Worm (Caenorhabditis elegans) whole organism, L4 larva: ENCODE results near the gene T05B11.4.

Experiments
- F10B5.3 ChIP-seq: sonication (generic microtip); optimal IDR thresholded peaks from 2 replicates; lab custom pipeline; 2016; ENCODE audit warnings: mild to moderate bottlenecking, missing genetic modification characterization, missing compliant biosample characterization
- F44E2.7 ChIP-seq: fragments of 200-800 bp; sonication (Bioruptor generic); IDR thresholded peaks from 2 replicates; pipeline ENCODE4 v2.1.2; 2022; ENCODE audit warnings: missing genetic modification characterization, missing compliant biosample characterization
- R02D3.7 ChIP-seq: fragments of 150-350 bp; sonication (generic microtip); optimal IDR thresholded peaks from 3 replicates; lab custom pipeline; 2014; ENCODE audit warnings: missing biosample characterization, missing genetic modification characterization
- T20F7.1 ChIP-seq: fragments of 200-800 bp; sonication (Bioruptor generic); optimal IDR thresholded peaks from 2 replicates; lab custom pipeline; 2018; ENCODE audit warnings: mild to moderate bottlenecking, missing genetic modification characterization, missing compliant biosample characterization
- Y105C5A.15 ChIP-seq: fragments of 200-800 bp; sonication (Bioruptor generic); IDR thresholded peaks from 2 replicates; pipeline ENCODE4 v1.3.6; 2022; ENCODE audit warnings: missing genetic modification characterization, missing compliant biosample characterization
- Y5F2A.4 ChIP-seq: fragments of 200-800 bp; sonication (Bioruptor generic); optimal IDR thresholded peaks from 2 replicates; lab custom pipeline; 2018; ENCODE audit warnings: mild to moderate bottlenecking, missing genetic modification characterization, missing compliant biosample characterization
- aha-1 ChIP-seq: fragments of 150-350 bp; peaks from one replicate; lab custom pipeline; 2014; ENCODE audit warnings: missing biosample characterization, missing genetic modification characterization
- ceh-20 ChIP-seq: fragments of 200-800 bp; sonication (Bioruptor generic); IDR thresholded peaks from 2 replicates; pipeline ENCODE4 v1.3.6; 2022; ENCODE audit warnings: missing genetic modification reagents, missing genetic modification characterization, missing compliant biosample characterization
- ceh-32 ChIP-seq: sonication (generic microtip); optimal IDR thresholded peaks from 2 replicates; lab custom pipeline; 2016; ENCODE audit warnings: mild to moderate bottlenecking, missing genetic modification characterization, missing compliant biosample characterization; ENCODE audit not compliant: poor library complexity
- ceh-44 ChIP-seq: fragments of 200-800 bp; sonication (Bioruptor generic); IDR thresholded peaks from 2 replicates; pipeline ENCODE4 v1.3.6; 2022; ENCODE audit warnings: missing genetic modification reagents, missing genetic modification characterization, missing compliant biosample characterization
- ceh-82 ChIP-seq: sonication (generic microtip); optimal IDR thresholded peaks from 2 replicates; lab custom pipeline; 2017; ENCODE audit warnings: missing biosample characterization, missing genetic modification characterization
- cey-2 ChIP-seq: sonication (generic microtip); optimal IDR thresholded peaks from 3 replicates; lab custom pipeline; 2017; ENCODE audit warnings: missing genetic modification characterization, mild to moderate bottlenecking, missing compliant biosample characterization, antibody characterized with exemption, borderline replicate concordance; ENCODE audit not compliant: insufficient read depth
- daf-12 ChIP-seq: fragments of 150-350 bp; optimal IDR thresholded peaks from 2 replicates; lab custom pipeline; 2014; ENCODE audit warnings: missing biosample characterization, missing genetic modification reagents, missing genetic modification characterization
- dpl-1 ChIP-seq: fragments of 150-350 bp; optimal IDR thresholded peaks from 2 replicates; lab custom pipeline; 2014; ENCODE audit warnings: missing biosample characterization, missing genetic modification reagents, missing genetic modification characterization
- dve-1 ChIP-seq: sonication (generic microtip); optimal IDR thresholded peaks from 2 replicates; lab custom pipeline; 2017; ENCODE audit warnings: antibody characterized with exemption, mild to moderate bottlenecking, missing genetic modification characterization, missing compliant biosample characterization; ENCODE audit not compliant: insufficient read depth
- fos-1 ChIP-seq: fragments of 150-350 bp; optimal IDR thresholded peaks from 2 replicates; lab custom pipeline; 2014; ENCODE audit warnings: missing biosample characterization, missing genetic modification characterization
- lin-29 ChIP-seq: fragments of 200-800 bp; sonication (Bioruptor generic); IDR thresholded peaks from 2 replicates; pipeline ENCODE4 v1.3.6; 2022; ENCODE audit warnings: missing genetic modification reagents, missing genetic modification characterization, missing compliant biosample characterization
- lin-38 ChIP-seq: fragments of 200-800 bp; sonication (Bioruptor generic); IDR thresholded peaks from 2 replicates; pipeline ENCODE4 v1.3.6; 2022; ENCODE audit warnings: missing genetic modification reagents, missing genetic modification characterization, missing compliant biosample characterization
- madf-5 ChIP-seq, 2 experiments: fragments of 200-800 bp; sonication (Bioruptor generic); IDR thresholded peaks; 2 replicates each; pipeline ENCODE4 v1.3.6; 2022; ENCODE audit warnings: missing compliant biosample characterization in 2 of 2, missing genetic modification characterization in 2 of 2
- madf-9 ChIP-seq: fragments of 200-800 bp; sonication (Bioruptor generic); conservative IDR thresholded peaks from 2 replicates; pipeline ENCODE4 v1.3.6; 2022; ENCODE audit warnings: missing genetic modification reagents, missing genetic modification characterization, missing compliant biosample characterization
- mep-1 ChIP-seq: fragments of 150-350 bp; sonication (generic microtip); optimal IDR thresholded peaks from 3 replicates; lab custom pipeline; 2014; ENCODE audit warnings: missing biosample characterization, missing genetic modification characterization
- mxl-3 ChIP-seq: fragments of 200-800 bp; sonication (Bioruptor generic); optimal IDR thresholded peaks from 2 replicates; lab custom pipeline; 2018; ENCODE audit warnings: mild to moderate bottlenecking, missing genetic modification characterization, missing compliant biosample characterization
- nhr-10 ChIP-seq: fragments of 150-350 bp; optimal IDR thresholded peaks from 2 replicates; lab custom pipeline; 2014; ENCODE audit warnings: missing biosample characterization, missing genetic modification characterization
- nhr-11 ChIP-seq: fragments of 150-350 bp; optimal IDR thresholded peaks from 2 replicates; lab custom pipeline; 2014; ENCODE audit warnings: missing biosample characterization, missing genetic modification characterization
- nhr-237 ChIP-seq: sonication (generic microtip); optimal IDR thresholded peaks from 2 replicates; lab custom pipeline; 2017; ENCODE audit warnings: missing biosample characterization, missing genetic modification characterization
- nhr-25 ChIP-seq: sonication (generic microtip); optimal IDR thresholded peaks from 2 replicates; lab custom pipeline; 2017; ENCODE audit warnings: missing genetic modification characterization, mild to moderate bottlenecking, missing compliant biosample characterization, antibody characterized with exemption, moderate library complexity, borderline replicate concordance; ENCODE audit not compliant: insufficient read depth
- nhr-6 ChIP-seq: fragments of 150-350 bp; optimal IDR thresholded peaks from 2 replicates; lab custom pipeline; 2014; ENCODE audit warnings: missing biosample characterization, missing genetic modification characterization
- pha-4 ChIP-seq, 2 experiments: fragments of 150-350 bp in 1 of 2; fragments of 200-800 bp in 1 of 2; sonication (Bioruptor generic) in 1 of 2; IDR thresholded peaks in 1 of 2; optimal IDR thresholded peaks in 1 of 2; 2 replicates each; pipeline versions ENCODE4 v1.3.6 to Lab custom; 2014 to 2022; ENCODE audit warnings: missing genetic modification characterization in 2 of 2, missing genetic modification reagents in 2 of 2, missing biosample characterization in 1 of 2, missing compliant biosample characterization in 1 of 2
- pqm-1 ChIP-seq: sonication (generic microtip); optimal IDR thresholded peaks from 2 replicates; lab custom pipeline; 2017; ENCODE audit warnings: missing biosample characterization, missing genetic modification characterization
- rbr-2 ChIP-seq: sonication (generic microtip); optimal IDR thresholded peaks from 2 replicates; lab custom pipeline; 2016; ENCODE audit warnings: missing genotype, missing genetic modification characterization, missing compliant biosample characterization
- set-16 ChIP-seq: fragments of 200-800 bp; sonication (Bioruptor generic); IDR thresholded peaks from 2 replicates; pipeline ENCODE4 v1.3.6; 2022; ENCODE audit warnings: missing genetic modification reagents, missing genetic modification characterization, missing compliant biosample characterization
- snpc-4 ChIP-seq: fragments of 150-350 bp; optimal IDR thresholded peaks from 2 replicates; lab custom pipeline; 2014; ENCODE audit warnings: missing biosample characterization, missing genetic modification characterization
- spr-1 ChIP-seq: sonication (generic microtip); optimal IDR thresholded peaks from 2 replicates; lab custom pipeline; 2016; ENCODE audit warnings: mild to moderate bottlenecking, missing genetic modification characterization, missing compliant biosample characterization
- unc-39 ChIP-seq: sonication (generic microtip); optimal IDR thresholded peaks from 2 replicates; lab custom pipeline; 2017; ENCODE audit warnings: missing biosample characterization, missing genetic modification characterization
- unc-62 ChIP-seq, 3 experiments: fragments of 150-350 bp in 1 of 3; sonication (generic microtip); optimal IDR thresholded peaks in 2 of 3; peaks in 1 of 3; 1 replicate in 1 of 3; 2 replicates in 2 of 3; lab custom pipeline; 2014 to 2017; ENCODE audit warnings: missing biosample characterization in 3 of 3, missing genetic modification characterization in 3 of 3, missing genetic modification reagents in 3 of 3, missing genotype in 1 of 3
- vab-7 ChIP-seq: fragments of 200-800 bp; sonication (Bioruptor generic); IDR thresholded peaks from 2 replicates; pipeline ENCODE4 v1.3.6; 2022; ENCODE audit warnings: missing genetic modification reagents, missing genetic modification characterization, missing compliant biosample characterization
- zfp-3 ChIP-seq: fragments of 200-800 bp; sonication (Bioruptor generic); conservative IDR thresholded peaks from 2 replicates; pipeline ENCODE4 v1.3.6; 2022; ENCODE audit warnings: missing genetic modification reagents, missing genetic modification characterization, missing compliant biosample characterization
- zip-11 ChIP-seq: fragments of 200-800 bp; sonication (Bioruptor generic); IDR thresholded peaks from 2 replicates; pipeline ENCODE4 v1.3.6; 2022; ENCODE audit warnings: missing genetic modification characterization, missing compliant biosample characterization
- ztf-7 ChIP-seq: fragments of 150-350 bp; optimal IDR thresholded peaks from 2 replicates; lab custom pipeline; 2014; ENCODE audit warnings: missing biosample characterization, missing genetic modification characterization

Gene T05B11.4

DNA sequence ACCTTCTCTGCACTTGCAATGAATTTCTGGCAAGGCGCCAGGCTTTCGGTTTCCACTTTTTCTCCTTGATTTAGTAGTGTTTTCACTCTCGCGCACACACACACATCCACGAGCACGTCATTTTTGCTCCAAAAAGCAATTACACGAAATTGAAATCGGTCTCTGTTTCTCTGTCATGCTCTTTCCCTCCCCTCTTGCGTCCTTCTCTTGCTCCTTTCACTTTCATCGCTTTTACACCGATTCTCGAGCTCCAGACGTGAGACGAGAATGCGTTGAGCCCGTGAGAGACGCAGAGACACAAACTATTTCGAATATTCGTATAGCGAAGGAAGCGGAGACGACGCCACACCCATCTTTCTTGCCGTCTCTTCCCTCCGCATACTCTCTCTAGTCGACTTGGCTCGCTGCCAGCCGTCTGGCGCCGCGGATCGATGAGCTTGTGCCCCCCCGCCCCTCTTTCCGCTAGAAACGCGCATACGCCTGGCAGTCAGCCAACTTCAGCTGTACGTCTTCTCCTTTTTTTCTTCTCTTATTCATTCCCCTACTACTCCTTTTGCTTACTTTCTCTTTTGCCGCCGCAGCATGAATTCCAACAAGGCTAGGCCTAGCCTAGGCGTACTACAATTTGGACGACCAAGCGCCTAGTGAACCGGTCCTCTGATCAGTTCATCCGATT lies 26.3 kb downstream of the T05B11.4 start (continued):
- TF ChIP-seq set-16 (GFP tag; lab: Robert Waterston, UW) (peak; percentile 98), R02D3.7 (no peak), nhr-237 (tag; lab: Kevin White, UChicago) (no peak), pqm-1 (tag; lab: Kevin White, UChicago) (no peak), zfp-3 (GFP tag; lab: Robert Waterston, UW) (no peak), ceh-32 (tag; lab: Kevin White, UChicago) (peak; percentile 59), vab-7 (GFP tag; lab: Robert Waterston, UW) (no peak), nhr-25 (tag; lab: Kevin White, UChicago) (no peak), nhr-6 (tag; lab: Kevin White, UChicago) (no peak), dpl-1 (GFP tag; lab: Kevin White, UChicago) (peak; percentile 48), Y5F2A.4 (GFP tag; lab: Kevin White, UChicago) (no peak), spr-1 (tag; lab: Kevin White, UChicago) (peak; percentile 44), fos-1 (tag; lab: Kevin White, UChicago) (no peak), ceh-20 (GFP tag; lab: Robert Waterston, UW) (peak; percentile 92), pha-4 (GFP tag; IDR thresholded peaks at IDR 0.05; lab: Robert Waterston, UW) (peak; percentile 57; the same call in 1 of the 2 replicates), pha-4 (tag; optimal IDR thresholded peaks at IDR 0.05; lab: Kevin White, UChicago) (no peak), unc-62 (GFP tag; optimal IDR thresholded peaks at IDR 0.05 in 1 of 2; lab: Kevin White, UChicago) (peak in 1 of 2 experiments; percentile 94), unc-62 (tag; optimal IDR thresholded peaks at IDR 0.05; lab: Kevin White, UChicago) (no peak), mxl-3 (peak; percentile 1), dve-1 (tag; lab: Kevin White, UChicago) (peak; percentile 29), Y105C5A.15 (GFP tag; lab: Robert Waterston, UW) (no peak), mep-1 (tag; lab: Kevin White, UChicago) (peak; percentile 57), F44E2.7 (GFP tag; lab: Robert Waterston, UW) (no peak), rbr-2 (tag; lab: Kevin White, UChicago) (peak; percentile 93), ztf-7 (tag; lab: Kevin White, UChicago) (no peak), nhr-11 (tag; lab: Kevin White, UChicago) (peak; percentile 75)

- no peak for TF ChIP-seq ceh-44 (GFP tag; lab: Robert Waterston, UW)
- no peak for TF ChIP-seq daf-12 (tag; lab: Kevin White, UChicago)
- TF ChIP-seq spr-1 (tag; lab: Kevin White, UChicago) = no peak
- TF ChIP-seq T20F7.1 (GFP tag; lab: Kevin White, UChicago) = no peak
- no peak for TF ChIP-seq ceh-82 (tag; lab: Kevin White, UChicago)
- TF ChIP-seq unc-62 (GFP tag; optimal IDR thresholded peaks at IDR 0.05 in 1 of 2; lab: Kevin White, UChicago) = peak in 1 of 2 experiments; percentile 85
- no peak for TF ChIP-seq unc-62 (tag; optimal IDR thresholded peaks at IDR 0.05; lab: Kevin White, UChicago)
- no peak for TF ChIP-seq nhr-10
- no peak for TF ChIP-seq cey-2 (tag; lab: Kevin White, UChicago)
- TF ChIP-seq F10B5.3 (tag; lab: Kevin White, UChicago) = no peak
- TF ChIP-seq madf-9 (GFP tag; lab: Robert Waterston, UW) = no peak
- no peak for TF ChIP-seq R02D3.7
- TF ChIP-seq rbr-2 (tag; lab: Kevin White, UChicago) = peak; percentile 0
- no peak for TF ChIP-seq snpc-4
Observed at ce11 chrV:7726927-7727326, 27.5 kb downstream of the T05B11.4 start.

- TF ChIP-seq unc-39 (tag; lab: Kevin White, UChicago) (no peak), lin-38 (GFP tag; lab: Robert Waterston, UW) (no peak), lin-29 (GFP tag; lab: Robert Waterston, UW) (no peak), aha-1 (tag; lab: Kevin White, UChicago) (peak; percentile 80), madf-5 (GFP tag; IDR thresholded peaks at IDR 0.05; lab: Robert Waterston, UW) (no peak), zip-11 (GFP tag; lab: Robert Waterston, UW) (no peak)
Observed at ce11 chrV:7726202-7726601, 28.3 kb downstream of the T05B11.4 start.
